Worm (Caenorhabditis elegans): Measurements from ENCODE around the gene cct-5.

Gene cct-5

ce11 chrIII:4508064-4508905 lies at the start of gene cct-5, which contains the start of gene F25F2.1:
Gene cct-5 (minus strand): TSS chrIII:4508114.
Gene F25F2.1 (plus strand): TSS chrIII:4508855.
- TF ChIP-seq R02D3.7 (tag; optimal IDR thresholded peaks at IDR 0.05) (no peak), lin-39 (tag; optimal IDR thresholded peaks at IDR 0.05) (peak; percentile 30), nhr-23 (tag; optimal IDR thresholded peaks at IDR 0.05) (peak; percentile 18), fkh-10 (GFP tag; optimal IDR thresholded peaks at IDR 0.05) (no peak), ceh-9 (tag; optimal IDR thresholded peaks at IDR 0.05) (no peak), snpc-4 (tag; optimal IDR thresholded peaks at IDR 0.05) (peak; percentile 69), ZK546.5 (tag; optimal IDR thresholded peaks at IDR 0.05) (no peak), nfya-1 (tag; optimal IDR thresholded peaks at IDR 0.05; ENCODE audit: insufficient read depth) (peak; percentile 79), egl-5 (tag; optimal IDR thresholded peaks at IDR 0.05) (peak; percentile 14), elt-2 (tag; optimal IDR thresholded peaks at IDR 0.05) (peak; percentile 36), skn-1 (tag; optimal IDR thresholded peaks at IDR 0.05) (no peak), lin-15B (tag; optimal IDR thresholded peaks at IDR 0.05) (peak; percentile 53), aly-2 (tag; optimal IDR thresholded peaks at IDR 0.05) (no peak), nhr-77 (tag; optimal IDR thresholded peaks at IDR 0.05) (no peak), zag-1 (tag; optimal IDR thresholded peaks at IDR 0.05) (no peak), lsy-12 (tag; optimal IDR thresholded peaks at IDR 0.05) (no peak), pha-4 (tag; optimal IDR thresholded peaks at IDR 0.05) (peak; percentile 80), sea-2 (GFP tag; optimal IDR thresholded peaks at IDR 0.05) (no peak), ceh-16 (tag; optimal IDR thresholded peaks at IDR 0.05) (no peak), nhr-43 (tag; optimal IDR thresholded peaks at IDR 0.05; ENCODE audit: poor library complexity, severe bottlenecking) (no peak), nhr-76 (tag; optimal IDR thresholded peaks at IDR 0.05) (no peak), nhr-67 (tag; optimal IDR thresholded peaks at IDR 0.05) (no peak), eor-1 (tag; optimal IDR thresholded peaks at IDR 0.05) (no peak), daf-12 (tag; optimal IDR thresholded peaks at IDR 0.05) (no peak), elt-1 (tag; optimal IDR thresholded peaks at IDR 0.05) (peak; percentile 39), tbx-2 (tag; optimal IDR thresholded peaks at IDR 0.05) (no peak), ceh-82 (tag; optimal IDR thresholded peaks at IDR 0.05) (no peak), mdl-1 (tag; optimal IDR thresholded peaks at IDR 0.05) (no peak), fos-1 (tag; optimal IDR thresholded peaks at IDR 0.05) (no peak), nhr-28 (tag; optimal IDR thresholded peaks at IDR 0.05) (no peak), hmg-11 (tag; optimal IDR thresholded peaks at IDR 0.05) (peak; percentile 72), nhr-11 (tag; optimal IDR thresholded peaks at IDR 0.05) (no peak), ztf-11 (tag; optimal IDR thresholded peaks at IDR 0.05) (no peak), unc-62 (GFP tag; optimal IDR thresholded peaks at IDR 0.05) (no peak), ceh-28 (tag; optimal IDR thresholded peaks at IDR 0.05) (no peak), nhr-25 (tag; optimal IDR thresholded peaks at IDR 0.05) (peak; percentile 25), egl-27 (tag; optimal IDR thresholded peaks at IDR 0.05) (no peak), unc-39 (tag; optimal IDR thresholded peaks at IDR 0.05) (no peak), pqm-1 (tag; optimal IDR thresholded peaks at IDR 0.05) (no peak), jun-1 (tag; optimal IDR thresholded peaks at IDR 0.05) (no peak), ztf-4 (tag; optimal IDR thresholded peaks at IDR 0.05) (no peak), mml-1 (tag; optimal IDR thresholded peaks at IDR 0.05) (no peak), ama-1 (optimal IDR thresholded peaks at IDR 0.05) (peak; percentile 52), fkh-2 (tag; optimal IDR thresholded peaks at IDR 0.05) (no peak), elt-3 (tag; optimal IDR thresholded peaks at IDR 0.05) (no peak), nhr-237 (tag; optimal IDR thresholded peaks at IDR 0.05) (no peak), nhr-12 (tag; optimal IDR thresholded peaks at IDR 0.05) (no peak)

Measured in whole organism, L3 larva.